Fruit fly (Drosophila melanogaster) whole organism, pupa: ENCODE results near the gene CG14014.
A peak's percentile ranks its signal among the peaks of the same experiment; 100 is the strongest.

Experiments
- CG10348 ChIP-seq: fragments of 200-800 bp; sonication (Bioruptor generic); IDR thresholded peaks from 2 replicates; pipeline ENCODE4 v1.3.6; 2022; ENCODE audit warnings: missing biosample characterization, missing genetic modification characterization
- CG12605 ChIP-seq: fragments of 200-800 bp; sonication (Bioruptor generic); IDR thresholded peaks from 2 replicates; pipeline ENCODE4 v1.3.6; 2022; ENCODE audit warnings: missing biosample characterization, missing genetic modification characterization
- CG13204 ChIP-seq: fragments of 200-800 bp; sonication (Bioruptor generic); optimal IDR thresholded peaks from 2 replicates; lab custom pipeline; 2018; ENCODE audit warnings: missing biosample characterization, mild to moderate bottlenecking, missing genetic modification characterization, moderate library complexity
- CG15710 ChIP-seq: fragments of 200-800 bp; sonication (Bioruptor generic); optimal IDR thresholded peaks from 2 replicates; lab custom pipeline; 2018; ENCODE audit warnings: missing biosample characterization, mild to moderate bottlenecking, missing genetic modification characterization, moderate library complexity
- CG4496 ChIP-seq: fragments of 200-800 bp; sonication (Bioruptor generic); IDR thresholded peaks from 3 replicates; pipeline ENCODE4 v1.3.6; 2022; ENCODE audit warnings: missing biosample characterization, missing genetic modification characterization
- CG8159 ChIP-seq: fragments of 200-800 bp; sonication (Bioruptor generic); optimal IDR thresholded peaks from 3 replicates; lab custom pipeline; 2018; ENCODE audit warnings: missing biosample characterization, mild to moderate bottlenecking, missing genetic modification characterization, moderate library complexity
- CG8301 ChIP-seq: fragments of 200-800 bp; sonication (Bioruptor generic); optimal IDR thresholded peaks from 2 replicates; lab custom pipeline; 2018; ENCODE audit warnings: missing biosample characterization, mild to moderate bottlenecking, missing genetic modification characterization
- CG9948 ChIP-seq: fragments of 200-800 bp; sonication (Bioruptor generic); optimal IDR thresholded peaks from 2 replicates; lab custom pipeline; 2018; ENCODE audit warnings: missing biosample characterization, mild to moderate bottlenecking, missing genetic modification characterization, moderate library complexity
- EcR ChIP-seq: fragments of 200-800 bp; sonication (Bioruptor generic); optimal IDR thresholded peaks from 3 replicates; lab custom pipeline; 2019; ENCODE audit warnings: missing biosample characterization, missing genetic modification characterization, mild to moderate bottlenecking, moderate library complexity, missing genetic modification reagents
- Pif1B ChIP-seq: fragments of 200-800 bp; sonication (Bioruptor generic); optimal IDR thresholded peaks from 3 replicates; lab custom pipeline; 2016; ENCODE audit warnings: missing biosample characterization, missing genetic modification characterization
- gl ChIP-seq: fragments of 200-800 bp; sonication (Bioruptor generic); optimal IDR thresholded peaks from 2 replicates; lab custom pipeline; 2018; ENCODE audit warnings: missing biosample characterization, mild to moderate bottlenecking, missing genetic modification characterization

dm6 chr2L:5546518-5547287 is 3.9 kb downstream of the CG14014 start, which contains the start of gene Oscillin:
- TF ChIP-seq gl (tag; lab: Kevin White, UChicago) (no peak), CG8159 (tag; lab: Kevin White, UChicago) (peak; percentile 85), CG8301 (tag; lab: Kevin White, UChicago) (peak; percentile 77), Pif1B (GFP tag; lab: Kevin White, UChicago) (peak; percentile 73), CG13204 (GFP tag; lab: Kevin White, UChicago) (no peak), CG4496 (GFP tag; lab: Robert Waterston, UW) (peak; percentile 46; the same call in 1 of the 3 replicates), CG9948 (tag; lab: Kevin White, UChicago) (peak; percentile 56), EcR (GFP tag; lab: Kevin White, UChicago) (peak; percentile 100), CG15710 (tag; lab: Kevin White, UChicago) (peak; percentile 29), CG10348 (GFP tag; lab: Robert Waterston, UW) (no peak), CG12605 (GFP tag; lab: Robert Waterston, UW) (peak; percentile 75)
